Worm (Caenorhabditis elegans) whole organism, L2 larva: ENCODE results near the gene Y50D4A.5.

Experiments used
- C34F6.9 ChIP-seq: fragments of 150-350 bp; optimal IDR thresholded peaks from 2 replicates; lab custom pipeline; 2014; ENCODE audit warnings: missing biosample characterization, missing genetic modification characterization
- R02D3.7 ChIP-seq: fragments of 150-350 bp; optimal IDR thresholded peaks from 2 replicates; lab custom pipeline; 2014; ENCODE audit warnings: missing biosample characterization, missing genetic modification characterization
- Y55F3AM.14 ChIP-seq: fragments of 200-800 bp; sonication (Bioruptor generic); optimal IDR thresholded peaks from 2 replicates; lab custom pipeline; 2018; ENCODE audit warnings: mild to moderate bottlenecking, missing genetic modification characterization, missing compliant biosample characterization
- ZK546.5 ChIP-seq: sonication (generic microtip); optimal IDR thresholded peaks from 2 replicates; lab custom pipeline; 2017; ENCODE audit warnings: missing biosample characterization, missing genetic modification characterization
- alr-1 ChIP-seq: fragments of 150-350 bp; optimal IDR thresholded peaks from 2 replicates; lab custom pipeline; 2014; ENCODE audit warnings: missing biosample characterization, missing genetic modification characterization
- aly-2 ChIP-seq: fragments of 150-350 bp; optimal IDR thresholded peaks from 2 replicates; lab custom pipeline; 2014; ENCODE audit warnings: missing biosample characterization, missing genetic modification characterization
- ama-1 ChIP-seq: fragments of 150-350 bp; optimal IDR thresholded peaks from 2 replicates; lab custom pipeline; 2018; ENCODE audit warnings: inconsistent platforms
- ceh-16 ChIP-seq: fragments of 150-350 bp; optimal IDR thresholded peaks from 2 replicates; lab custom pipeline; 2014; ENCODE audit warnings: missing biosample characterization, missing genetic modification characterization
- ceh-82 ChIP-seq: fragments of 150-350 bp; optimal IDR thresholded peaks from 2 replicates; lab custom pipeline; 2014; ENCODE audit warnings: missing biosample characterization, missing genetic modification characterization
- crh-2 ChIP-seq: sonication (generic microtip); optimal IDR thresholded peaks from 2 replicates; lab custom pipeline; 2017; ENCODE audit warnings: missing biosample characterization, missing genetic modification characterization
- dmd-4 ChIP-seq: sonication (generic microtip); optimal IDR thresholded peaks from 2 replicates; lab custom pipeline; 2017; ENCODE audit warnings: missing biosample characterization, missing genetic modification characterization
- egl-27 ChIP-seq: sonication (generic microtip); optimal IDR thresholded peaks from 3 replicates; lab custom pipeline; 2017; ENCODE audit warnings: missing biosample characterization, missing genetic modification reagents, missing genetic modification characterization
- elt-1 ChIP-seq: fragments of 150-350 bp; optimal IDR thresholded peaks from 2 replicates; lab custom pipeline; 2014; ENCODE audit warnings: missing biosample characterization, missing genetic modification characterization
- fos-1 ChIP-seq: fragments of 150-350 bp; optimal IDR thresholded peaks from 2 replicates; lab custom pipeline; 2014; ENCODE audit warnings: missing biosample characterization, missing genetic modification characterization
- lin-11 ChIP-seq: fragments of 150-350 bp; sonication (generic microtip); optimal IDR thresholded peaks from 2 replicates; lab custom pipeline; 2014; ENCODE audit warnings: missing biosample characterization, missing genetic modification characterization, inconsistent platforms, mixed read lengths
- lin-39 ChIP-seq: fragments of 150-350 bp; optimal IDR thresholded peaks from 2 replicates; lab custom pipeline; 2014; ENCODE audit warnings: missing biosample characterization, missing genetic modification reagents, missing genetic modification characterization
- lsy-2 ChIP-seq, 2 experiments: fragments of 150-350 bp in 1 of 2; sonication (generic microtip) in 1 of 2; optimal IDR thresholded peaks; 2 replicates each; lab custom pipeline; 2014 to 2017; ENCODE audit warnings: missing biosample characterization in 2 of 2, missing genetic modification characterization in 2 of 2
- mab-5 ChIP-seq: fragments of 150-350 bp; optimal IDR thresholded peaks from 2 replicates; lab custom pipeline; 2014; ENCODE audit warnings: missing biosample characterization, missing genetic modification characterization
- mbf-1 ChIP-seq: sonication (generic microtip); optimal IDR thresholded peaks from 2 replicates; lab custom pipeline; 2017; ENCODE audit warnings: missing biosample characterization, missing genetic modification characterization
- nhr-10 ChIP-seq: sonication (generic microtip); optimal IDR thresholded peaks from 2 replicates; lab custom pipeline; 2017; ENCODE audit warnings: missing biosample characterization, missing genetic modification characterization
- nhr-12 ChIP-seq: fragments of 150-350 bp; optimal IDR thresholded peaks from 2 replicates; lab custom pipeline; 2014; ENCODE audit warnings: missing biosample characterization, missing genetic modification characterization
- nhr-129 ChIP-seq: fragments of 150-350 bp; optimal IDR thresholded peaks from 2 replicates; lab custom pipeline; 2014; ENCODE audit warnings: missing biosample characterization, missing genetic modification characterization
- nhr-21 ChIP-seq: fragments of 150-350 bp; optimal IDR thresholded peaks from 2 replicates; lab custom pipeline; 2014; ENCODE audit warnings: missing biosample characterization, missing genetic modification characterization
- nhr-237 ChIP-seq: fragments of 150-350 bp; optimal IDR thresholded peaks from 2 replicates; lab custom pipeline; 2014; ENCODE audit warnings: missing biosample characterization, missing genetic modification characterization
- nhr-25 ChIP-seq: fragments of 150-350 bp; sonication (generic microtip); optimal IDR thresholded peaks from 3 replicates; lab custom pipeline; 2014; ENCODE audit warnings: missing biosample characterization, missing genetic modification characterization
- nhr-6 ChIP-seq: fragments of 150-350 bp; optimal IDR thresholded peaks from 2 replicates; lab custom pipeline; 2014; ENCODE audit warnings: missing biosample characterization, missing genetic modification characterization
- nhr-77 ChIP-seq: fragments of 150-350 bp; optimal IDR thresholded peaks from 2 replicates; lab custom pipeline; 2014; ENCODE audit warnings: missing biosample characterization, missing genetic modification characterization
- peb-1 ChIP-seq: fragments of 150-350 bp; optimal IDR thresholded peaks from 2 replicates; lab custom pipeline; 2014; ENCODE audit warnings: missing biosample characterization, missing genetic modification characterization
- sem-4 ChIP-seq: fragments of 150-350 bp; optimal IDR thresholded peaks from 2 replicates; lab custom pipeline; 2014; ENCODE audit warnings: missing biosample characterization, missing genetic modification reagents, missing genetic modification characterization
- sma-3 ChIP-seq: sonication (generic microtip); optimal IDR thresholded peaks from 2 replicates; lab custom pipeline; 2016; ENCODE audit warnings: missing genetic modification reagents, missing genetic modification characterization, missing compliant biosample characterization
- sma-9 ChIP-seq, 2 experiments: fragments of 150-350 bp in 1 of 2; sonication (generic microtip) in 1 of 2; optimal IDR thresholded peaks; 2 replicates each; lab custom pipeline; 2014 to 2016; ENCODE audit warnings: missing genetic modification characterization in 2 of 2, mild to moderate bottlenecking in 1 of 2, missing biosample characterization in 1 of 2, missing compliant biosample characterization in 1 of 2, missing genetic modification reagents in 1 of 2, moderate library complexity in 1 of 2
- snpc-4 ChIP-seq: fragments of 150-350 bp; optimal IDR thresholded peaks from 2 replicates; lab custom pipeline; 2014; ENCODE audit warnings: missing biosample characterization, missing genetic modification characterization
- unc-39 ChIP-seq: fragments of 150-350 bp; optimal IDR thresholded peaks from 2 replicates; lab custom pipeline; 2014; ENCODE audit warnings: missing biosample characterization, missing genetic modification characterization
- unc-55 ChIP-seq: fragments of 150-350 bp; sonication (generic microtip); optimal IDR thresholded peaks from 3 replicates; lab custom pipeline; 2014; ENCODE audit warnings: missing biosample characterization, missing genetic modification reagents, missing genetic modification characterization
- unc-62 ChIP-seq: fragments of 150-350 bp; optimal IDR thresholded peaks from 2 replicates; lab custom pipeline; 2014; ENCODE audit warnings: missing biosample characterization, missing genetic modification reagents, missing genetic modification characterization
- zag-1 ChIP-seq: fragments of 150-350 bp; optimal IDR thresholded peaks from 2 replicates; lab custom pipeline; 2014; ENCODE audit warnings: missing biosample characterization, missing genetic modification characterization
- ztf-1 ChIP-seq: fragments of 200-800 bp; sonication (Bioruptor generic); conservative IDR thresholded peaks from 2 replicates; pipeline ENCODE4 v1.3.6; 2022; ENCODE audit warnings: missing genetic modification characterization, missing compliant biosample characterization
- ztf-11 ChIP-seq: sonication (generic microtip); optimal IDR thresholded peaks from 2 replicates; lab custom pipeline; 2017; ENCODE audit warnings: missing biosample characterization, missing genetic modification characterization
- ztf-4 ChIP-seq: fragments of 150-350 bp; optimal IDR thresholded peaks from 2 replicates; lab custom pipeline; 2014; ENCODE audit warnings: missing biosample characterization, missing genetic modification characterization

The Y50D4A.5 gene

DNA sequence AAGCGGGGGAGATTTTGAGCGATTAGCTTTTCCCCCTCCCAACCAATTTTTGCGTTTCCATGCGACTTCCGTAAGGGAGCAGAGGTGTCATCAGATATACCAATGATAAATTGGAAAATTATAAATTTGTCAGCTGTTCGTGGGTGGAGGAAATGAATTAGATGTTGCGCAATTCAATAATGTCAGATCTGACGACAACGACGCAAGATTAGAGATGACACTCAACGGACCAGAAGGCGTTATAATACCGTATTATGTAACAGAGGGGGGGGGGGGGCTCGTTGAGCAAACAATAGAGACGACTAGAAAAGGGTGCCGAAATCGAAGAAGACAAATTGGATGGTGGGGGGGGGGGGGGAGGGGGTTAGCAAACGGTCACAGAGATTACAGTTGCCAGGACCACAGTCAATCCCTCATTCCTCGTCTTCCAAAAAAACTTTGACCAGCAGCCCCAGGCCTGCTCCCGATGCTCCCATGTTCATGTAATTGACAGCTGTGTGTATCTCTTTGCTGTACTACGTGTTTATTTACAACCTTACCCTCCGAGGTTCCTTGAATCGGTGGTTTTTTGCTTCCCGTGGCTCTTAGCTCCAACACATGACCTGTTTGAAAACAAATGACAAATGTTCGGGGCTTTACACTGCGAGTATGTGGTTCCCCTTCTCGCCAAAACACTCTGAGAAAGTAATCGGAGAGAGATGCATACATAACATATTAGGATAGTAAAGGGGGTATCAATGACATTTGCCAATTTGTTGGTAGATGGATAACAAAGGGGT, 22.0 kb downstream of the Y50D4A.5 start:
- no peak for TF ChIP-seq nhr-10 (tag; lab: Kevin White, UChicago)
- no peak for TF ChIP-seq alr-1 (tag; lab: Kevin White, UChicago)
- no peak for TF ChIP-seq nhr-77 (tag; lab: Kevin White, UChicago)
- no peak for TF ChIP-seq lin-11 (tag; lab: Kevin White, UChicago)
- no peak for TF ChIP-seq ceh-82 (tag; lab: Kevin White, UChicago)
- TF ChIP-seq unc-39 (tag; lab: Kevin White, UChicago) = no peak
- no peak for TF ChIP-seq ZK546.5 (tag; lab: Kevin White, UChicago)
- no peak for TF ChIP-seq sma-9 (GFP tag; optimal IDR thresholded peaks at IDR 0.05; lab: Kevin White, UChicago)
- no peak for TF ChIP-seq sma-9 (tag; optimal IDR thresholded peaks at IDR 0.05; lab: Kevin White, UChicago)
- TF ChIP-seq zag-1 (tag; lab: Kevin White, UChicago) = no peak
- no peak for TF ChIP-seq dmd-4 (tag; lab: Kevin White, UChicago)
- no peak for TF ChIP-seq egl-27 (tag; lab: Kevin White, UChicago)
- peak; percentile 23 for TF ChIP-seq lin-39 (tag; lab: Kevin White, UChicago)
- no peak for TF ChIP-seq ama-1 (lab: Kevin White, UChicago)
- TF ChIP-seq lsy-2 (tag; optimal IDR thresholded peaks at IDR 0.05; lab: Kevin White, UChicago) = peak in 1 of 2 experiments; percentile 17
- TF ChIP-seq aly-2 = no peak
- peak; percentile 66 for TF ChIP-seq nhr-129 (tag; lab: Kevin White, UChicago)
- TF ChIP-seq ceh-16 = no peak
- TF ChIP-seq unc-55 (GFP tag; lab: Kevin White, UChicago) = no peak
- no peak for TF ChIP-seq sem-4 (tag; lab: Kevin White, UChicago)
- TF ChIP-seq ztf-1 (GFP tag; lab: Robert Waterston, UW) = no peak
- no peak for TF ChIP-seq snpc-4 (tag; lab: Kevin White, UChicago)
- no peak for TF ChIP-seq R02D3.7
- TF ChIP-seq ztf-4 = no peak
- no peak for TF ChIP-seq Y55F3AM.14 (GFP tag; lab: Kevin White, UChicago)
- no peak for TF ChIP-seq peb-1 (tag; lab: Kevin White, UChicago)
- no peak for TF ChIP-seq crh-2
- no peak for TF ChIP-seq unc-62 (GFP tag; lab: Kevin White, UChicago)
- TF ChIP-seq ztf-11 (tag; lab: Kevin White, UChicago) = no peak
- TF ChIP-seq nhr-25 (tag; lab: Kevin White, UChicago) = no peak
- TF ChIP-seq mab-5 (tag; lab: Kevin White, UChicago) = peak; percentile 32

- TF ChIP-seq ceh-82 (tag; lab: Kevin White, UChicago) (no peak), sma-3 (GFP tag; lab: Kevin White, UChicago) (no peak), ztf-11 (tag; lab: Kevin White, UChicago) (no peak), ztf-1 (GFP tag; lab: Robert Waterston, UW) (no peak), ZK546.5 (tag; lab: Kevin White, UChicago) (no peak), sma-9 (GFP tag; optimal IDR thresholded peaks at IDR 0.05; lab: Kevin White, UChicago) (no peak), sma-9 (tag; optimal IDR thresholded peaks at IDR 0.05; lab: Kevin White, UChicago) (no peak), Y55F3AM.14 (GFP tag; lab: Kevin White, UChicago) (no peak), nhr-6 (tag; lab: Kevin White, UChicago) (no peak), fos-1 (tag; lab: Kevin White, UChicago) (no peak), ztf-4 (no peak), snpc-4 (tag; lab: Kevin White, UChicago) (no peak), nhr-21 (tag; lab: Kevin White, UChicago) (no peak), dmd-4 (tag; lab: Kevin White, UChicago) (no peak), nhr-77 (tag; lab: Kevin White, UChicago) (no peak), nhr-237 (tag; lab: Kevin White, UChicago) (no peak), elt-1 (tag; lab: Kevin White, UChicago) (no peak), mbf-1 (tag; lab: Kevin White, UChicago) (no peak), C34F6.9 (tag; lab: Kevin White, UChicago) (no peak), nhr-12 (no peak), aly-2 (no peak)
Measured at ce11 chrV:1230540-1230939, 23.4 kb downstream of the Y50D4A.5 start.
